Worm (Caenorhabditis elegans): ENCODE data around the gene D1086.10.

DNA sequence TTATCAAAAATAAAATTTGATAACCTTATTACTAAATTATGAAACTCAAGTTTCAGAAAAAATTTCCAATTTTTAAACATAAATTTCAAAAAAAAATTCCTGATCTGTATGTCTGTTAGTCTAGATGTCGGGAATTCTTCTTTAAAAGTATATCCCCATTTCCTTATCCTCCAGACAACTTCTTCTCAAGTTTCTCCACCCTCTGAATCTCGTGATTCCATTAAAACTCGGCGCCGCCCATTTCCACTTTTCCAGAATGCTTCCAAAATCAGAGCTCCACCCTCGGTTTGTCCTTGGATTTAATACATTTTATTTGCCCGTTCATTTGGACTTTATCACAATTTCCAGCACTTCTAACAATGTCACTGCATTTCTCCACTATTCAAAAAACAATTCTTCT, 48.9 kb upstream of the D1086.10 start, which contains the start of gene ins-10:
- TF ChIP-seq ceh-62 (tag; optimal IDR thresholded peaks at IDR 0.05) = no peak
- TF ChIP-seq dpl-1 (GFP tag; optimal IDR thresholded peaks at IDR 0.05) = no peak
- TF ChIP-seq D1046.2 (GFP tag; IDR thresholded peaks at IDR 0.05) = no peak
- no peak for TF ChIP-seq skn-1 (tag; optimal IDR thresholded peaks at IDR 0.05)
- TF ChIP-seq nhr-237 (tag; optimal IDR thresholded peaks at IDR 0.05) = no peak
- TF ChIP-seq nhr-76 (tag; optimal IDR thresholded peaks at IDR 0.05) = no peak
- no peak for TF ChIP-seq ceh-82 (tag; optimal IDR thresholded peaks at IDR 0.05)
- no peak for TF ChIP-seq aly-2 (tag; optimal IDR thresholded peaks at IDR 0.05)
- no peak for TF ChIP-seq lin-15B (tag; optimal IDR thresholded peaks at IDR 0.05)
- no peak for TF ChIP-seq ztf-11 (tag; optimal IDR thresholded peaks at IDR 0.05)
- TF ChIP-seq cey-2 (tag; optimal IDR thresholded peaks at IDR 0.05; ENCODE audit: borderline replicate concordance, insufficient read depth) = no peak
- no peak for TF ChIP-seq lin-39 (tag; optimal IDR thresholded peaks at IDR 0.05)
- TF ChIP-seq dmd-8 (GFP tag; IDR thresholded peaks at IDR 0.05) = no peak

All from whole organism, L4 larva.